Fruit fly (Drosophila melanogaster): ENCODE measurements around the gene Dab.

Dab gene

DNA sequence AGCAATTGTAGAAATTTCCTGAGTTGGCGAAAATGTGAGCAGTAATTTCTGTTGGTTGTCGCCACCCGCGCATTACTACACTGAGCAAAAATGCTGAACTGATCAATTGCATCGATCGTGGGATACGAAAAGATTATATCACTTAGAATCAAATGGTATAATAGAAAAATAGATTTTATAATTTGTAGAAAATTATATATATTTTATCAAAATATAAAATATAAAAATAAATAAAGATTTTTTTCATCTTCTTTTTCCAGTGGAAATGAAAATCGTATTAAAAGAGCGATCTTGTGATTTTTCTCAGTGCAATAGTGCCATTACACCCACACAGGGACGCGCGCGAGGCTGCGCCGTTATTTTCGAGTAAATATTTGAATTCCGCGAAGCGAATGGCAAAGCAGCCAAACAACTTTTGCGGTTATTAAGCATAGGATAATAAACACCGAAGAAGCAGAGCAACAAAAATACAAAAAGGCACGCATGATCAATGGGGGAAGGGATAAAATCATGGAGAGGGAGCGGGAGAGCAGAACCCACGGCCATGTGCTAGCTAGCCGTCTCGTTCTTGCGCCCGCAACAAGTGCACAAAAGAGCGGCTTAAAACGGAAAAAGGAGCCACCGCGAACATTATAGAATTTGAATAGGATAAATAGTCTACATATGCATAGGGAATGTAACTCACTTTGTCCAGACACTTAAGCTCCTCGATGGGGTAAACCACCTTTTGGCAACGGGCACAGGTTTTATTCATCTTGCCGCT lies 1.5 kb upstream of the Dab start (continued):
- TF ChIP-seq unpg (GFP tag; optimal IDR thresholded peaks at IDR 0.05), result peak; percentile 60
- TF ChIP-seq CG2199 (GFP tag; IDR thresholded peaks at IDR 0.05), result 0 out of 3 replicates have a peak, but pooled peaks have one; percentile 72
- TF ChIP-seq Ets65A (GFP tag), result peak; percentile 37
- no peak for TF ChIP-seq BEAF-32 (GFP tag; optimal IDR thresholded peaks at IDR 0.05)
- peak; percentile 32 for TF ChIP-seq CoRest (tag; optimal IDR thresholded peaks at IDR 0.05)
- TF ChIP-seq cg (GFP tag; optimal IDR thresholded peaks at IDR 0.05), result no peak
- no peak for TF ChIP-seq CG7963 (GFP tag; IDR thresholded peaks at IDR 0.05; ENCODE audit: partially characterized antibody)
- TF ChIP-seq CG11456 (GFP tag; IDR thresholded peaks at IDR 0.05), result peak; percentile 78; the same call in 1 of the 3 replicates
- peak; percentile 16 for TF ChIP-seq CG15514 (GFP tag; optimal IDR thresholded peaks at IDR 0.05)
- peak; percentile 59 for TF ChIP-seq CG3281 (GFP tag; optimal IDR thresholded peaks at IDR 0.05)
- no peak for TF ChIP-seq CG18011 (GFP tag; optimal IDR thresholded peaks at IDR 0.05)
- TF ChIP-seq CG2129 (GFP tag; IDR thresholded peaks at IDR 0.05; ENCODE audit: partially characterized antibody), result no peak
- TF ChIP-seq exex (tag; optimal IDR thresholded peaks at IDR 0.05), result no peak
- no peak for TF ChIP-seq Hand (GFP tag; optimal IDR thresholded peaks at IDR 0.05)
- TF ChIP-seq jumu (GFP tag; optimal IDR thresholded peaks at IDR 0.05), result no peak
- TF ChIP-seq CG9876 (GFP tag; optimal IDR thresholded peaks at IDR 0.05), result no peak
- no peak for TF ChIP-seq HLH4C (GFP tag; IDR thresholded peaks at IDR 0.05; ENCODE audit: partially characterized antibody)
- TF ChIP-seq CG13287 (GFP tag; IDR thresholded peaks at IDR 0.05; ENCODE audit: partially characterized antibody), result no peak
- TF ChIP-seq gem (tag; optimal IDR thresholded peaks at IDR 0.05), result peak; percentile 75
- peak; percentile 48 for TF ChIP-seq Blimp-1 (GFP tag; optimal IDR thresholded peaks at IDR 0.05)
- no peak for TF ChIP-seq CG15073 (GFP tag; optimal IDR thresholded peaks at IDR 0.05)
- no peak for TF ChIP-seq CG14667 (GFP tag; IDR thresholded peaks at IDR 0.05)
- no peak for TF ChIP-seq hth (optimal IDR thresholded peaks at IDR 0.05)
- no peak for TF ChIP-seq CG6791 (GFP tag; IDR thresholded peaks at IDR 0.05; ENCODE audit: partially characterized antibody)
- no peak for TF ChIP-seq z (GFP tag; IDR thresholded peaks at IDR 0.05)
- no peak for TF ChIP-seq gce (GFP tag; IDR thresholded peaks at IDR 0.05)
- peak in 1 of 2 experiments; percentile 3 for TF ChIP-seq Eip74EF (GFP tag; optimal IDR thresholded peaks at IDR 0.05)
- peak; percentile 20 for TF ChIP-seq CG7928 (GFP tag; optimal IDR thresholded peaks at IDR 0.05)
- no peak for TF ChIP-seq prd (optimal IDR thresholded peaks at IDR 0.05)
- TF ChIP-seq prd (GFP tag; IDR thresholded peaks at IDR 0.05), result peak; percentile 78
- TF ChIP-seq CG16813 (GFP tag; IDR thresholded peaks at IDR 0.05; ENCODE audit: partially characterized antibody), result no peak
- peak; percentile 67 for TF ChIP-seq CG10267 (tag; optimal IDR thresholded peaks at IDR 0.05)
- peak; percentile 38; the same call in 1 of the 2 replicates for TF ChIP-seq CG14014 (GFP tag; IDR thresholded peaks at IDR 0.05)
- no peak for TF ChIP-seq sima (GFP tag; optimal IDR thresholded peaks at IDR 0.05)
- TF ChIP-seq Usf (GFP tag; optimal IDR thresholded peaks at IDR 0.05), result no peak
- TF ChIP-seq Med (GFP tag), result peak; percentile 68
- TF ChIP-seq Dll (GFP tag; IDR thresholded peaks at IDR 0.05; ENCODE audit: partially characterized antibody), result no peak
- peak; percentile 42 for TF ChIP-seq dmrt11E (tag; optimal IDR thresholded peaks at IDR 0.05)
- peak; percentile 29 for TF ChIP-seq PHDP (tag; optimal IDR thresholded peaks at IDR 0.05)
- no peak for TF ChIP-seq Sry-δ (GFP tag; optimal IDR thresholded peaks at IDR 0.05)
- no peak for TF ChIP-seq sens-2 (GFP tag; IDR thresholded peaks at IDR 0.05)
- TF ChIP-seq CG15011 (GFP tag; optimal IDR thresholded peaks at IDR 0.05), result no peak
- peak; percentile 75 for TF ChIP-seq CG9727 (GFP tag; optimal IDR thresholded peaks at IDR 0.05)
- TF ChIP-seq CG8281 (tag; optimal IDR thresholded peaks at IDR 0.05), result no peak
- TF ChIP-seq Ptx1 (GFP tag; IDR thresholded peaks at IDR 0.05), result peak; percentile 72
- no peak for TF ChIP-seq CG43689 (GFP tag; IDR thresholded peaks at IDR 0.05)
- TF ChIP-seq hbn (GFP tag; IDR thresholded peaks at IDR 0.05; ENCODE audit: partially characterized antibody), result no peak
- peak; percentile 0 for TF ChIP-seq CG12104 (GFP tag; optimal IDR thresholded peaks at IDR 0.05)
